Fruit fly (Drosophila melanogaster): ENCODE data around the gene nSMase.

Gene nSMase

dm6 chr3L:3251659-3252490 is 32.9 kb downstream of the nSMase start:
- no peak for TF ChIP-seq CG17801 (GFP tag; optimal IDR thresholded peaks at IDR 0.05; ENCODE audit: partially characterized antibody)

- no peak for TF ChIP-seq CG17801 (GFP tag; optimal IDR thresholded peaks at IDR 0.05; ENCODE audit: partially characterized antibody)
These were observed 33.9 kb downstream of the nSMase start for dm6 chr3L:3252884-3253283.

- no peak for TF ChIP-seq CG17801 (GFP tag; optimal IDR thresholded peaks at IDR 0.05; ENCODE audit: partially characterized antibody)
These were observed 34.7 kb downstream of the nSMase start for dm6 chr3L:3253631-3254030.

DNA sequence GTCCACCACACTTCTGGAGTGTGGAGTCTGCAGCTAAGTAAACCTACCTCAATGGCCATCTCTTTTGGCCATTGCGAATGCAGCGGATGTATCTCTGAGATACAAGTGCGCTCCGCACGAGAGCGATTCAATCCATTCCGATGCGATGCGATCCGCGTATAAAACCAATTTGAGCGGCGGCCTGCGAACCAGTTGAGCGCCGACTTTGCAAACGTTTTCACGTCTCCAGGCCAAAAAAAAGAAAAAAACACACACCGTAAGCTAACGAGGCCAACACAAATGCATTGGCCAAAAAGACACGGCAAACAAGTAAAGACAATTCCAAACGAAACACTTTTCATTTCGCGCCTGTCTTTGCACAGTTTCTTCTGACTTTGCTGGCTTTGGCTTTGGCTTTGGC is 38.7 kb downstream of the nSMase start, which contains the start of gene ckd:
ckd (plus strand) TSS at position 189 of the 400 bp plus-strand sequence.
- no peak for TF ChIP-seq CG17801 (GFP tag; optimal IDR thresholded peaks at IDR 0.05; ENCODE audit: partially characterized antibody)

- no peak for TF ChIP-seq CG17801 (GFP tag; optimal IDR thresholded peaks at IDR 0.05; ENCODE audit: partially characterized antibody)
These were observed 40.7 kb downstream of the nSMase start for dm6 chr3L:3259703-3260102.

- TF ChIP-seq CG17801 (GFP tag; optimal IDR thresholded peaks at IDR 0.05; ENCODE audit: partially characterized antibody), result no peak
These were observed 42.7 kb downstream of the nSMase start for dm6 chr3L:3261642-3262041.

DNA sequence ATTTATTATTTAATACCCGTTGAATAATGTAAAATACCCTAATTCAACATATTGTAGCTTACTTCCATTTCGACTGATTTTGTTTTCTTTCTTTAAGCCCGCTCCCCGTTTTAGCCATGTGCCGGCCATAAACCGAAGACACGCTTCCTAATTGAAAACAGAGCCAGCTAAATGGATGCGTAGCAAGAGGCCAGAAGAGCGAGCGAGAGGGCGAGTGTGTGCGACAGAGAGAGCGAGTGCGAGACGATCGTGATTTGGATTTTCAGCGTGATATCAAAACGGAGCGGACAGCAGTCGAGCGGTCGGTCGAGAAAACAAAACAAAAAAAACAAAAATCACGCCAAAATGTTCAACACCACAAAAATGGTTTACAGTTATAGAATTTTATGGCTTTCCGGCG is 47.4 kb downstream of the nSMase start:
- TF ChIP-seq CG17801 (GFP tag; optimal IDR thresholded peaks at IDR 0.05; ENCODE audit: partially characterized antibody), result no peak

- TF ChIP-seq CG17801 (GFP tag; optimal IDR thresholded peaks at IDR 0.05; ENCODE audit: partially characterized antibody), result no peak
These were observed 49.2 kb downstream of the nSMase start, which contains the start of gene CG34265 for dm6 chr3L:3268161-3268560. TSS of gene CG34265 (plus strand) at chr3L:3268461.

All from ovary, adult (tissue).